Worm (Caenorhabditis elegans) whole organism, L2 larva: ENCODE data around the gene F28H7.7.

Source experiments
- C34F6.9 ChIP-seq: fragments of 150-350 bp; optimal IDR thresholded peaks from 2 replicates; lab custom pipeline; 2014; ENCODE audit warnings: missing biosample characterization, missing genetic modification characterization
- F13H6.1 ChIP-seq: sonication (generic microtip); optimal IDR thresholded peaks from 2 replicates; lab custom pipeline; 2016; ENCODE audit warnings: missing genetic modification characterization, missing compliant biosample characterization
- Y55F3AM.14 ChIP-seq: fragments of 200-800 bp; sonication (Bioruptor generic); optimal IDR thresholded peaks from 2 replicates; lab custom pipeline; 2018; ENCODE audit warnings: mild to moderate bottlenecking, missing genetic modification characterization, missing compliant biosample characterization
- alr-1 ChIP-seq: fragments of 150-350 bp; optimal IDR thresholded peaks from 2 replicates; lab custom pipeline; 2014; ENCODE audit warnings: missing biosample characterization, missing genetic modification characterization
- ama-1 ChIP-seq: fragments of 150-350 bp; optimal IDR thresholded peaks from 2 replicates; lab custom pipeline; 2018; ENCODE audit warnings: inconsistent platforms
- blmp-1 ChIP-seq: sonication (generic microtip); optimal IDR thresholded peaks from 2 replicates; lab custom pipeline; 2017; ENCODE audit warnings: missing genetic modification characterization, mild to moderate bottlenecking, missing compliant biosample characterization, antibody characterized with exemption, moderate library complexity; ENCODE audit not compliant: insufficient read depth
- ceh-82 ChIP-seq: fragments of 150-350 bp; optimal IDR thresholded peaks from 2 replicates; lab custom pipeline; 2014; ENCODE audit warnings: missing biosample characterization, missing genetic modification characterization
- crh-2 ChIP-seq: sonication (generic microtip); optimal IDR thresholded peaks from 2 replicates; lab custom pipeline; 2017; ENCODE audit warnings: missing biosample characterization, missing genetic modification characterization
- dmd-4 ChIP-seq: sonication (generic microtip); optimal IDR thresholded peaks from 2 replicates; lab custom pipeline; 2017; ENCODE audit warnings: missing biosample characterization, missing genetic modification characterization
- egl-27 ChIP-seq: sonication (generic microtip); optimal IDR thresholded peaks from 3 replicates; lab custom pipeline; 2017; ENCODE audit warnings: missing biosample characterization, missing genetic modification reagents, missing genetic modification characterization
- elt-3 ChIP-seq: sonication (generic microtip); optimal IDR thresholded peaks from 2 replicates; lab custom pipeline; 2017; ENCODE audit warnings: missing biosample characterization, missing genetic modification characterization
- fos-1 ChIP-seq: fragments of 150-350 bp; optimal IDR thresholded peaks from 2 replicates; lab custom pipeline; 2014; ENCODE audit warnings: missing biosample characterization, missing genetic modification characterization
- gmeb-1 ChIP-seq: fragments of 150-350 bp; optimal IDR thresholded peaks from 2 replicates; lab custom pipeline; 2014; ENCODE audit warnings: missing biosample characterization, missing genetic modification characterization
- lin-11 ChIP-seq: fragments of 150-350 bp; sonication (generic microtip); optimal IDR thresholded peaks from 2 replicates; lab custom pipeline; 2014; ENCODE audit warnings: missing biosample characterization, missing genetic modification characterization, inconsistent platforms, mixed read lengths
- lsy-2 ChIP-seq, 2 experiments: fragments of 150-350 bp in 1 of 2; sonication (generic microtip) in 1 of 2; optimal IDR thresholded peaks; 2 replicates each; lab custom pipeline; 2014 to 2017; ENCODE audit warnings: missing biosample characterization in 2 of 2, missing genetic modification characterization in 2 of 2
- mbf-1 ChIP-seq: sonication (generic microtip); optimal IDR thresholded peaks from 2 replicates; lab custom pipeline; 2017; ENCODE audit warnings: missing biosample characterization, missing genetic modification characterization
- mdl-1 ChIP-seq, 2 experiments: fragments of 150-350 bp in 1 of 2; sonication (generic microtip) in 1 of 2; optimal IDR thresholded peaks; 2 replicates each; lab custom pipeline; 2017; ENCODE audit warnings: missing biosample characterization in 2 of 2, missing genetic modification characterization in 2 of 2
- nhr-10 ChIP-seq: sonication (generic microtip); optimal IDR thresholded peaks from 2 replicates; lab custom pipeline; 2017; ENCODE audit warnings: missing biosample characterization, missing genetic modification characterization
- nhr-12 ChIP-seq: fragments of 150-350 bp; optimal IDR thresholded peaks from 2 replicates; lab custom pipeline; 2014; ENCODE audit warnings: missing biosample characterization, missing genetic modification characterization
- nhr-129 ChIP-seq: fragments of 150-350 bp; optimal IDR thresholded peaks from 2 replicates; lab custom pipeline; 2014; ENCODE audit warnings: missing biosample characterization, missing genetic modification characterization
- nhr-21 ChIP-seq: fragments of 150-350 bp; optimal IDR thresholded peaks from 2 replicates; lab custom pipeline; 2014; ENCODE audit warnings: missing biosample characterization, missing genetic modification characterization
- nhr-23 ChIP-seq: fragments of 150-350 bp; optimal IDR thresholded peaks from 2 replicates; lab custom pipeline; 2014; ENCODE audit warnings: missing biosample characterization, missing genetic modification reagents, missing genetic modification characterization
- nhr-237 ChIP-seq: fragments of 150-350 bp; optimal IDR thresholded peaks from 2 replicates; lab custom pipeline; 2014; ENCODE audit warnings: missing biosample characterization, missing genetic modification characterization
- nhr-6 ChIP-seq: fragments of 150-350 bp; optimal IDR thresholded peaks from 2 replicates; lab custom pipeline; 2014; ENCODE audit warnings: missing biosample characterization, missing genetic modification characterization
- nhr-77 ChIP-seq: fragments of 150-350 bp; optimal IDR thresholded peaks from 2 replicates; lab custom pipeline; 2014; ENCODE audit warnings: missing biosample characterization, missing genetic modification characterization
- sem-4 ChIP-seq: fragments of 150-350 bp; optimal IDR thresholded peaks from 2 replicates; lab custom pipeline; 2014; ENCODE audit warnings: missing biosample characterization, missing genetic modification reagents, missing genetic modification characterization
- skn-1 ChIP-seq: sonication (generic microtip); optimal IDR thresholded peaks from 2 replicates; lab custom pipeline; 2017; ENCODE audit warnings: missing biosample characterization, missing genetic modification characterization
- sma-9 ChIP-seq, 2 experiments: fragments of 150-350 bp in 1 of 2; sonication (generic microtip) in 1 of 2; optimal IDR thresholded peaks; 2 replicates each; lab custom pipeline; 2014 to 2016; ENCODE audit warnings: missing genetic modification characterization in 2 of 2, mild to moderate bottlenecking in 1 of 2, missing biosample characterization in 1 of 2, missing compliant biosample characterization in 1 of 2, missing genetic modification reagents in 1 of 2, moderate library complexity in 1 of 2
- unc-39 ChIP-seq: fragments of 150-350 bp; optimal IDR thresholded peaks from 2 replicates; lab custom pipeline; 2014; ENCODE audit warnings: missing biosample characterization, missing genetic modification characterization
- unc-55 ChIP-seq: fragments of 150-350 bp; sonication (generic microtip); optimal IDR thresholded peaks from 3 replicates; lab custom pipeline; 2014; ENCODE audit warnings: missing biosample characterization, missing genetic modification reagents, missing genetic modification characterization
- unc-62 ChIP-seq: fragments of 150-350 bp; optimal IDR thresholded peaks from 2 replicates; lab custom pipeline; 2014; ENCODE audit warnings: missing biosample characterization, missing genetic modification reagents, missing genetic modification characterization
- zag-1 ChIP-seq: fragments of 150-350 bp; optimal IDR thresholded peaks from 2 replicates; lab custom pipeline; 2014; ENCODE audit warnings: missing biosample characterization, missing genetic modification characterization
- ztf-11 ChIP-seq: sonication (generic microtip); optimal IDR thresholded peaks from 2 replicates; lab custom pipeline; 2017; ENCODE audit warnings: missing biosample characterization, missing genetic modification characterization

F28H7.7 gene

ce11 chrV:10756698-10757097, 2.7 kb upstream of the F28H7.7 start, which contains the start of gene irld-6:
TSS of gene irld-6 (minus strand) at chrV:10756798.
- TF ChIP-seq lsy-2 (tag; optimal IDR thresholded peaks at IDR 0.05; lab: Kevin White, UChicago) (no peak), mbf-1 (tag; lab: Kevin White, UChicago) (no peak), ceh-82 (tag; lab: Kevin White, UChicago) (no peak), nhr-10 (tag; lab: Kevin White, UChicago) (no peak), ztf-11 (tag; lab: Kevin White, UChicago) (no peak), lin-11 (tag; lab: Kevin White, UChicago) (no peak), zag-1 (tag; lab: Kevin White, UChicago) (no peak), C34F6.9 (tag; lab: Kevin White, UChicago) (no peak), nhr-6 (tag; lab: Kevin White, UChicago) (no peak), alr-1 (tag; lab: Kevin White, UChicago) (no peak)

ce11 chrV:10750630-10751029, 3.3 kb downstream of the F28H7.7 start, which contains the start of gene F28H7.3:
TSS of gene F28H7.3 (minus strand) at chrV:10750788.
- no peak for TF ChIP-seq unc-39
- peak; percentile 64 for TF ChIP-seq sma-9 (GFP tag; optimal IDR thresholded peaks at IDR 0.05; lab: Kevin White, UChicago)
- TF ChIP-seq sma-9 (tag; optimal IDR thresholded peaks at IDR 0.05; lab: Kevin White, UChicago) = no peak
- TF ChIP-seq nhr-237 = no peak
- TF ChIP-seq fos-1 (tag; lab: Kevin White, UChicago) = peak; percentile 71
- TF ChIP-seq C34F6.9 (tag; lab: Kevin White, UChicago) = no peak
- no peak for TF ChIP-seq elt-3 (tag; lab: Kevin White, UChicago)
- no peak for TF ChIP-seq nhr-21 (tag; lab: Kevin White, UChicago)
- TF ChIP-seq crh-2 = peak; percentile 12
- TF ChIP-seq alr-1 (tag; lab: Kevin White, UChicago) = no peak
- TF ChIP-seq, all 48 proteins: peak for 3

- TF ChIP-seq skn-1 (tag; lab: Kevin White, UChicago) (no peak), nhr-6 (tag; lab: Kevin White, UChicago) (no peak)
Measured at ce11 chrV:10747263-10747951, 6.5 kb downstream of the F28H7.7 start, which contains the start of the genes selt-1.2 and F28H7.2. TSS of gene selt-1.2 (minus strand) at chrV:10747363. TSS of gene F28H7.2 (plus strand) at chrV:10747901.

ce11 chrV:10745034-10745433, 8.9 kb downstream of the F28H7.7 start, which contains the start of gene srj-21:
TSS of gene srj-21 (plus strand) at chrV:10745334.
- TF ChIP-seq F13H6.1 = no peak
- TF ChIP-seq nhr-77 (tag; lab: Kevin White, UChicago) = no peak
- TF ChIP-seq Y55F3AM.14 = no peak
- no peak for TF ChIP-seq nhr-23 (tag; lab: Kevin White, UChicago)
- TF ChIP-seq unc-55 (GFP tag; lab: Kevin White, UChicago) = no peak
- TF ChIP-seq nhr-129 (tag; lab: Kevin White, UChicago) = no peak
- no peak for TF ChIP-seq sem-4 (tag; lab: Kevin White, UChicago)
- no peak for TF ChIP-seq unc-62 (GFP tag; lab: Kevin White, UChicago)
- no peak for TF ChIP-seq blmp-1 (tag; lab: Kevin White, UChicago)
- TF ChIP-seq lsy-2 (tag; optimal IDR thresholded peaks at IDR 0.05; lab: Kevin White, UChicago) = no peak
- no peak for TF ChIP-seq mdl-1 (tag; optimal IDR thresholded peaks at IDR 0.05; lab: Kevin White, UChicago)
- no peak for TF ChIP-seq elt-3 (tag; lab: Kevin White, UChicago)
- no peak for TF ChIP-seq dmd-4 (tag; lab: Kevin White, UChicago)
- no peak for TF ChIP-seq crh-2
- no peak for TF ChIP-seq fos-1 (tag; lab: Kevin White, UChicago)
- no peak for TF ChIP-seq egl-27 (tag; lab: Kevin White, UChicago)
- no peak for TF ChIP-seq nhr-12 (tag; lab: Kevin White, UChicago)
- no peak for TF ChIP-seq ama-1 (lab: Kevin White, UChicago)

- no peak for TF ChIP-seq gmeb-1 (tag; lab: Kevin White, UChicago)
Measured at ce11 chrV:10743649-10744048, 10.3 kb downstream of the F28H7.7 start, which contains the start of gene srj-22. TSS of gene srj-22 (minus strand) at chrV:10743749.
